Fruit fly (Drosophila melanogaster) whole organism, embryonic: ENCODE measurements around the gene CG11267.

ENCODE experiments used
- ATbp ChIP-seq: fragments of 200-800 bp; sonication (Bioruptor generic); optimal IDR thresholded peaks from 2 replicates; lab custom pipeline; 2017; ENCODE audit warnings: missing biosample characterization, mild to moderate bottlenecking, missing genetic modification characterization, missing genetic modification reagents
- BEAF-32 ChIP-seq: fragments of 200-800 bp; sonication (Bioruptor generic); optimal IDR thresholded peaks from 3 replicates; lab custom pipeline; 2017; ENCODE audit warnings: missing biosample characterization, missing genetic modification characterization, mild to moderate bottlenecking, moderate library complexity, missing genetic modification reagents
- C15 ChIP-seq: fragments of 200-800 bp; sonication (Bioruptor generic); IDR thresholded peaks from 3 replicates; pipeline ENCODE4 v1.3.6; 2022; ENCODE audit warnings: missing biosample characterization, missing genetic modification characterization
- CG10979 ChIP-seq: fragments of 200-800 bp; sonication (Bioruptor generic); optimal IDR thresholded peaks from 2 replicates; lab custom pipeline; 2018; ENCODE audit warnings: missing biosample characterization, mild to moderate bottlenecking, missing genetic modification characterization, moderate library complexity
- CG13123 ChIP-seq: fragments of 200-800 bp; sonication (Bioruptor generic); optimal IDR thresholded peaks from 2 replicates; lab custom pipeline; 2016; ENCODE audit warnings: missing biosample characterization, missing genetic modification characterization
- CG14014 ChIP-seq: fragments of 200-800 bp; sonication (Bioruptor generic); IDR thresholded peaks from 2 replicates; pipeline ENCODE4 v1.3.6; 2022; ENCODE audit warnings: missing biosample characterization, missing genetic modification characterization
- CG15696 ChIP-seq: fragments of 200-800 bp; sonication (Bioruptor generic); optimal IDR thresholded peaks from 2 replicates; lab custom pipeline; 2019; ENCODE audit warnings: missing biosample characterization, mild to moderate bottlenecking, missing genetic modification characterization, moderate library complexity
- CG1603 ChIP-seq: fragments of 200-800 bp; sonication (Bioruptor generic); optimal IDR thresholded peaks from 2 replicates; lab custom pipeline; 2019; ENCODE audit warnings: missing biosample characterization, mild to moderate bottlenecking, missing genetic modification characterization, moderate library complexity
- CG16813 ChIP-seq: fragments of 200-800 bp; sonication (Bioruptor generic); IDR thresholded peaks from 3 replicates; pipeline ENCODE4 v1.3.6; 2022; ENCODE audit warnings: missing biosample characterization, missing genetic modification characterization; ENCODE audit not compliant: partially characterized antibody
- CG17802 ChIP-seq: fragments of 200-800 bp; sonication (Bioruptor generic); optimal IDR thresholded peaks from 2 replicates; lab custom pipeline; 2018; ENCODE audit warnings: missing biosample characterization, mild to moderate bottlenecking, missing genetic modification characterization, moderate library complexity
- CG17912 ChIP-seq: fragments of 200-800 bp; sonication (Bioruptor generic); optimal IDR thresholded peaks from 2 replicates; lab custom pipeline; 2018; ENCODE audit warnings: missing biosample characterization, mild to moderate bottlenecking, missing genetic modification characterization
- CG2116 ChIP-seq: fragments of 200-800 bp; sonication (Bioruptor generic); optimal IDR thresholded peaks from 3 replicates; lab custom pipeline; 2018; ENCODE audit warnings: missing biosample characterization, mild to moderate bottlenecking, missing genetic modification characterization
- CG2712 ChIP-seq: fragments of 200-800 bp; optimal IDR thresholded peaks from 3 replicates; lab custom pipeline; 2019; ENCODE audit warnings: missing biosample characterization, mild to moderate bottlenecking, missing genetic modification characterization, moderate library complexity
- CG32767 ChIP-seq: fragments of 200-800 bp; sonication (Bioruptor generic); IDR thresholded peaks from 2 replicates; pipeline ENCODE4 v1.3.6; 2022; ENCODE audit warnings: missing biosample characterization, missing genetic modification characterization
- CG33557 ChIP-seq: fragments of 200-800 bp; sonication (Bioruptor generic); optimal IDR thresholded peaks from 2 replicates; lab custom pipeline; 2019; ENCODE audit warnings: missing biosample characterization, mild to moderate bottlenecking, missing genetic modification characterization, moderate library complexity
- CG3995 ChIP-seq: fragments of 200-800 bp; sonication (Bioruptor generic); optimal IDR thresholded peaks from 3 replicates; lab custom pipeline; 2016; ENCODE audit warnings: missing biosample characterization, missing genetic modification characterization
- CG42726 ChIP-seq: fragments of 200-800 bp; sonication (Bioruptor generic); IDR thresholded peaks from 2 replicates; pipeline ENCODE4 v1.3.6; 2022; ENCODE audit warnings: missing biosample characterization, missing genetic modification characterization; ENCODE audit not compliant: partially characterized antibody
- CG6175 ChIP-seq: fragments of 200-800 bp; sonication (Bioruptor generic); IDR thresholded peaks from 3 replicates; pipeline ENCODE4 v1.3.6; 2022; ENCODE audit warnings: missing biosample characterization, missing genetic modification characterization
- CG6765 ChIP-seq: fragments of 200-800 bp; sonication (Bioruptor generic); optimal IDR thresholded peaks from 3 replicates; lab custom pipeline; 2017; ENCODE audit warnings: missing biosample characterization, mild to moderate bottlenecking, missing genetic modification characterization
- CG6854 ChIP-seq: fragments of 200-800 bp; sonication (Bioruptor generic); optimal IDR thresholded peaks from 3 replicates; lab custom pipeline; 2017; ENCODE audit warnings: missing biosample characterization, mild to moderate bottlenecking, missing genetic modification characterization
- CG7556 ChIP-seq: fragments of 200-800 bp; sonication (Bioruptor generic); optimal IDR thresholded peaks from 2 replicates; lab custom pipeline; 2017; ENCODE audit warnings: missing biosample characterization, mild to moderate bottlenecking, missing genetic modification characterization
- CG7928 ChIP-seq: fragments of 200-800 bp; sonication (Bioruptor generic); optimal IDR thresholded peaks from 2 replicates; lab custom pipeline; 2017; ENCODE audit warnings: missing biosample characterization, mild to moderate bottlenecking, missing genetic modification characterization
- CG8281 ChIP-seq: fragments of 200-800 bp; sonication (Bioruptor generic); optimal IDR thresholded peaks from 2 replicates; lab custom pipeline; 2018; ENCODE audit warnings: missing biosample characterization, mild to moderate bottlenecking, missing genetic modification characterization, moderate library complexity
- Dp ChIP-seq: fragments of 200-800 bp; sonication (Bioruptor generic); optimal IDR thresholded peaks from 2 replicates; lab custom pipeline; 2018; ENCODE audit warnings: missing biosample characterization, mild to moderate bottlenecking, missing genetic modification characterization, moderate library complexity
- ERR ChIP-seq: fragments of 200-800 bp; sonication (Bioruptor generic); optimal IDR thresholded peaks from 2 replicates; lab custom pipeline; 2016; ENCODE audit warnings: missing biosample characterization, missing genetic modification characterization
- Ets65A ChIP-seq: fragments of 200-800 bp; sonication (Bioruptor generic); peaks from one replicate; lab custom pipeline; 2016; ENCODE audit warnings: missing biosample characterization, missing genetic modification characterization
- HmgZ ChIP-seq: fragments of 200-800 bp; sonication (Bioruptor generic); optimal IDR thresholded peaks from 2 replicates; lab custom pipeline; 2018; ENCODE audit warnings: missing biosample characterization, mild to moderate bottlenecking, missing genetic modification characterization
- Med ChIP-seq: fragments of 200-800 bp; sonication (Bioruptor generic); peaks from one replicate; lab custom pipeline; 2016; ENCODE audit warnings: missing biosample characterization, missing genetic modification characterization, mild to moderate bottlenecking, inconsistent platforms, moderate library complexity
- Mrtf ChIP-seq: fragments of 200-800 bp; sonication (Bioruptor generic); IDR thresholded peaks from 3 replicates; pipeline ENCODE4 v1.3.6; 2022; ENCODE audit warnings: missing biosample characterization, missing genetic modification characterization
- Myb ChIP-seq: fragments of 200-800 bp; sonication (Bioruptor generic); optimal IDR thresholded peaks from 2 replicates; lab custom pipeline; 2016; ENCODE audit warnings: missing biosample characterization, missing genetic modification characterization
- Sox102F ChIP-seq: fragments of 200-800 bp; sonication (Bioruptor generic); optimal IDR thresholded peaks from 2 replicates; lab custom pipeline; 2018; ENCODE audit warnings: missing biosample characterization, mild to moderate bottlenecking, missing genetic modification characterization, moderate library complexity
- abd-A ChIP-seq: fragments of 200-800 bp; sonication (Bioruptor generic); optimal IDR thresholded peaks from 3 replicates; lab custom pipeline; 2019; ENCODE audit warnings: missing biosample characterization, mild to moderate bottlenecking, missing genetic modification characterization, moderate library complexity
- ato ChIP-seq: fragments of 200-800 bp; sonication (Bioruptor generic); IDR thresholded peaks from 2 replicates; pipeline ENCODE4 v1.3.6; 2022; ENCODE audit warnings: missing biosample characterization, missing genetic modification characterization; ENCODE audit not compliant: partially characterized antibody
- bcd ChIP-seq: fragments of 200-800 bp; sonication (Bioruptor generic); optimal IDR thresholded peaks from 2 replicates; lab custom pipeline; 2017; ENCODE audit warnings: missing biosample characterization, mild to moderate bottlenecking, missing genetic modification characterization
- ci ChIP-seq: fragments of 200-800 bp; sonication (Bioruptor generic); IDR thresholded peaks from 3 replicates; pipeline ENCODE4 v1.3.6; 2022; ENCODE audit warnings: missing biosample characterization, missing genetic modification characterization
- cwo ChIP-seq: fragments of 200-800 bp; sonication (Bioruptor generic); optimal IDR thresholded peaks from 3 replicates; lab custom pipeline; 2017; ENCODE audit warnings: missing biosample characterization, missing genetic modification characterization, mild to moderate bottlenecking, moderate library complexity, missing genetic modification reagents
- dan ChIP-seq: fragments of 200-800 bp; sonication (Bioruptor generic); IDR thresholded peaks from 2 replicates; pipeline ENCODE4 v1.3.6; 2022; ENCODE audit warnings: missing biosample characterization, missing genetic modification characterization
- eyg ChIP-seq: fragments of 200-800 bp; sonication (Bioruptor generic); optimal IDR thresholded peaks from 3 replicates; lab custom pipeline; 2016; ENCODE audit warnings: missing biosample characterization, missing genetic modification characterization
- gem ChIP-seq: fragments of 200-800 bp; sonication (Bioruptor generic); optimal IDR thresholded peaks from 2 replicates; lab custom pipeline; 2019; ENCODE audit warnings: missing biosample characterization, mild to moderate bottlenecking, missing genetic modification characterization, moderate library complexity
- gfzf ChIP-seq: fragments of 200-800 bp; sonication (Bioruptor generic); optimal IDR thresholded peaks from 2 replicates; lab custom pipeline; 2016; ENCODE audit warnings: missing biosample characterization, mild to moderate bottlenecking, missing genetic modification characterization, moderate library complexity
- mirr ChIP-seq: fragments of 200-800 bp; sonication (Bioruptor generic); optimal IDR thresholded peaks from 3 replicates; lab custom pipeline; 2018; ENCODE audit warnings: missing biosample characterization, mild to moderate bottlenecking, missing genetic modification characterization
- mld ChIP-seq: fragments of 200-800 bp; sonication (Bioruptor generic); IDR thresholded peaks from 3 replicates; pipeline ENCODE4 v1.3.6; 2022; ENCODE audit warnings: missing biosample characterization, missing genetic modification characterization; ENCODE audit not compliant: partially characterized antibody
- nerfin-1 ChIP-seq: fragments of 200-800 bp; sonication (Bioruptor generic); optimal IDR thresholded peaks from 3 replicates; lab custom pipeline; 2019; ENCODE audit warnings: missing biosample characterization, mild to moderate bottlenecking, missing genetic modification characterization, moderate library complexity
- pfk ChIP-seq: fragments of 200-800 bp; sonication (Bioruptor generic); optimal IDR thresholded peaks from 2 replicates; lab custom pipeline; 2018; ENCODE audit warnings: missing biosample characterization, mild to moderate bottlenecking, missing genetic modification characterization, moderate library complexity
- pho ChIP-seq: fragments of 200-800 bp; sonication (Bioruptor generic); optimal IDR thresholded peaks from 2 replicates; lab custom pipeline; 2016; ENCODE audit warnings: missing biosample characterization, missing genetic modification characterization
- psq ChIP-seq: fragments of 200-800 bp; sonication (Bioruptor generic); optimal IDR thresholded peaks from 2 replicates; lab custom pipeline; 2017; ENCODE audit warnings: missing biosample characterization, missing genetic modification characterization
- pum ChIP-seq: fragments of 200-800 bp; sonication (Bioruptor generic); optimal IDR thresholded peaks from 2 replicates; lab custom pipeline; 2016; ENCODE audit warnings: missing biosample characterization, missing genetic modification characterization
- pzg ChIP-seq: fragments of 200-800 bp; sonication (Bioruptor generic); optimal IDR thresholded peaks from 3 replicates; lab custom pipeline; 2018; ENCODE audit warnings: missing biosample characterization, mild to moderate bottlenecking, missing genetic modification characterization, moderate library complexity
- ranshi ChIP-seq: fragments of 200-800 bp; sonication (Bioruptor generic); IDR thresholded peaks from 2 replicates; pipeline ENCODE4 v1.3.6; 2022; ENCODE audit warnings: missing biosample characterization, missing genetic modification characterization
- schlank ChIP-seq: fragments of 200-800 bp; sonication (Bioruptor generic); optimal IDR thresholded peaks from 2 replicates; lab custom pipeline; 2018; ENCODE audit warnings: missing biosample characterization, mild to moderate bottlenecking, missing genetic modification characterization
- unc-4 ChIP-seq: fragments of 200-800 bp; sonication (Bioruptor generic); IDR thresholded peaks from 2 replicates; pipeline ENCODE4 v1.3.6; 2022; ENCODE audit warnings: missing biosample characterization, missing genetic modification characterization; ENCODE audit not compliant: partially characterized antibody

Gene CG11267

dm6 chr3L:13040849-13041248, 25.0 kb downstream of the CG11267 start:
- TF ChIP-seq schlank (tag; lab: Kevin White, UChicago) (no peak), CG17802 (tag; lab: Kevin White, UChicago) (peak; percentile 36), CG2116 (peak; percentile 97), ato (GFP tag; lab: Robert Waterston, UW) (no peak), CG42726 (GFP tag; lab: Robert Waterston, UW) (no peak), abd-A (tag; lab: Kevin White, UChicago) (peak; percentile 47), pho (no peak), Dp (GFP tag; lab: Kevin White, UChicago) (peak; percentile 91), pum (GFP tag; lab: Kevin White, UChicago) (no peak), BEAF-32 (peak; percentile 8), CG6765 (GFP tag; lab: Kevin White, UChicago) (no peak), Med (GFP tag; lab: Kevin White, UChicago) (no peak), ci (GFP tag; lab: Robert Waterston, UW) (no peak), CG10979 (tag; lab: Kevin White, UChicago) (no peak), mld (GFP tag; lab: Robert Waterston, UW) (no peak), nerfin-1 (tag; lab: Kevin White, UChicago) (peak; percentile 27), Mrtf (GFP tag; lab: Robert Waterston, UW) (no peak), CG17912 (GFP tag; lab: Kevin White, UChicago) (no peak), CG32767 (GFP tag; lab: Robert Waterston, UW) (peak; percentile 40; the same call in 1 of the 2 replicates), CG7556 (no peak), CG33557 (no peak), pzg (GFP tag; lab: Kevin White, UChicago) (peak; percentile 68), dan (GFP tag; lab: Robert Waterston, UW) (no peak), CG14014 (no peak), Myb (GFP tag; lab: Kevin White, UChicago) (peak; percentile 84), gem (peak; percentile 12), ATbp (GFP tag; lab: Kevin White, UChicago) (no peak), CG7928 (peak; percentile 86), gfzf (GFP tag; lab: Kevin White, UChicago) (peak; percentile 30), Sox102F (GFP tag; lab: Kevin White, UChicago) (no peak), CG15696 (tag; lab: Kevin White, UChicago) (no peak), eyg (GFP tag; lab: Kevin White, UChicago) (no peak), CG8281 (tag; lab: Kevin White, UChicago) (no peak), HmgZ (no peak), CG3995 (no peak), CG13123 (no peak), cwo (GFP tag; lab: Kevin White, UChicago) (no peak), CG6854 (no peak), ranshi (GFP tag; lab: Robert Waterston, UW) (no peak), pfk (GFP tag; lab: Kevin White, UChicago) (no peak), mirr (GFP tag; lab: Kevin White, UChicago) (no peak), CG2712 (tag; lab: Kevin White, UChicago) (peak; percentile 9), CG16813 (GFP tag; lab: Robert Waterston, UW) (no peak), CG1603 (tag; lab: Kevin White, UChicago) (peak; percentile 38), bcd (GFP tag; lab: Kevin White, UChicago) (no peak), psq (GFP tag; lab: Kevin White, UChicago) (no peak), CG6175 (GFP tag; lab: Robert Waterston, UW) (no peak), unc-4 (no peak), C15 (GFP tag; lab: Robert Waterston, UW) (no peak), Ets65A (GFP tag; lab: Kevin White, UChicago) (no peak), ERR (GFP tag; lab: Kevin White, UChicago) (no peak)
